Worm (Caenorhabditis elegans) whole organism, dauer: ENCODE results near the gene F31F7.2.

Source experiments
- unc-62 ChIP-seq: sonication (generic microtip); optimal IDR thresholded peaks from 2 replicates; lab custom pipeline; 2017; ENCODE audit warnings: missing biosample characterization, missing genetic modification reagents, missing genetic modification characterization

The F31F7.2 gene

DNA sequence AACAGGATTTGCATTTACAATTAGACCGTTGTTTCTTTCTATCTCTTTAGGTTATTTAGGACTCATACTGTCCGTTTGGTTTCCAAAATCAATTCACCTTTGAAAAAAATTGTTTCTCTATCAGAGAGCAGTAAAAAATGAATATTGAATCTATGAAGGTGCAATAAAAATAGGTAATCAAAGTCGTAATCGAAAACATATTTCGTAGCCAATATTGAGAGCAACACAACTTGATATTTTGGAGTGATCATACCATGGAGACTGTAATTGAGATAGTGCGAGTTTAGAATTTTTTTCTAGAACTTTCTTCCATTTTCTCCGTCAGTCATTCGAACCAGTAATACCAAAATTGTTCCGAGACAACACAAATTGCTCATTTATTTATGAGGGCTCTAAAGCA, at the start of gene F31F7.2:
Gene F31F7.2 (plus strand): TSS at position 301 of the 400 bp plus-strand sequence.
- TF ChIP-seq unc-62 = no peak

DNA sequence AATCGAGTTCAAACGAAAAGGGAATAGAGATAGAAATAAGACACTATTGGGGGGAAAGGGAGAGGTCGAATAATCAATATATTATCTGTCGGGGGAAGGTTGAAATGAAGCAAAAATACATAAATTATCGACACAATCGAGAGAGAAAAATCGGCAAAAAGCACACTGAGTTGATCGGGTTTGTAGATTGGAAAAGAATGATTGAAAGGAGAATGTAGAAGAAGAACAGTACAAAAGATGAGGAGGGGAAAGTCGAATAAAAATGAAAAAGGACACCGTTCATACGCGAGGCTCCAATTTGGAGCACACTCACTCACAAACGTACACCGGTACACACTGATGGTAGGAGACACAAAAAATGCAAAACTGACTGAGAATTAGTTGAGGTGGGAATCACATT, 49.4 kb upstream of the F31F7.2 start:
- TF ChIP-seq unc-62 = no peak

DNA sequence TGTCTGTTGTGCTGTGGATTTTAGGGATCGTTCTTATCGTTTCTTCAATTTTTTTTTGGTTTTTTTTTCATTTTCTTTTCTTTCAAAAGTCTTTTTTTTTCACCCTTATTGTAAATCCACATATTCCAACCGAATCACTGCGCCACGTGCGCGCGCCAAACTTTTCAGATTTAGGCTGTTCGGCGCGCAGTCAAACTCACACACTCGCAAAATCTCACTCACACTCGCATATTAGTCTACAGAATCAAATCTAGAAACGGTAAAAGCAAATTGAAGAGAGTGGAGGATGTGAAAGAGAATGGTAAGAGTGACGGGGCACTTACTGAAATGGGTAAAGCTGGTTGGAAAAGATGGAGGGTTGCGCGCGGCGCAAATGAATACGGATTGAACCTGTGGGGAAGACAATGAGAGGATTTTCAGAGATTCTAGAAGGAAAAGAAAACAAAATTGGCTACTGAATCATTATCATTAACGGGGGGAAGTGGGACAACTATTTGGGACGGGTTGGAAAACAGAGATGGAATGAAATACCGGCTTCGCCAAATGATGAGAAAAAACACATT, 48.4 kb upstream of the F31F7.2 start:
- TF ChIP-seq unc-62 = no peak

DNA sequence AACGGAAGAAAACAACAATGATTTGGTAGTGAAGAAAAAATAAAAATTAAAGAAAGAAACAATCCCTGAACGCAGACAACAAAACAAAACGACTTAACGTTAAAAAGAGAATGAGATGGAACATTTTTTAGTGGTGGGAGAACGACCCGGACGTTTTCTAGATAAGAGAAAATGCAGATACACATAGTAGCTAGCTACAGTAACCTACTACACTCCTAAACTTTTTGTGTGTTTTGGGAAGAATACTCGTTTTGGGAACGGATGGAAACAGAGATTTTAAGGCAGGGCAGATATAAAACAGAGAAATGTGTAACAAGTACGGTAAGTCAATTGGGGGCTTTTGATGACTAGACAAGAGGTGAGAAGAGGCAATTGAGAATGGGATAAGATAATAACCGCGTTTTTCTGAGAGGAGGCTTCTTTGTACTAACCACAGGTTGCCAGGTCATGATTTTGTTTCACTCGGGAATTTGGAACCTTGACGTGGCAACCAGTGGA, 47.8 kb upstream of the F31F7.2 start:
- TF ChIP-seq unc-62 = no peak

DNA sequence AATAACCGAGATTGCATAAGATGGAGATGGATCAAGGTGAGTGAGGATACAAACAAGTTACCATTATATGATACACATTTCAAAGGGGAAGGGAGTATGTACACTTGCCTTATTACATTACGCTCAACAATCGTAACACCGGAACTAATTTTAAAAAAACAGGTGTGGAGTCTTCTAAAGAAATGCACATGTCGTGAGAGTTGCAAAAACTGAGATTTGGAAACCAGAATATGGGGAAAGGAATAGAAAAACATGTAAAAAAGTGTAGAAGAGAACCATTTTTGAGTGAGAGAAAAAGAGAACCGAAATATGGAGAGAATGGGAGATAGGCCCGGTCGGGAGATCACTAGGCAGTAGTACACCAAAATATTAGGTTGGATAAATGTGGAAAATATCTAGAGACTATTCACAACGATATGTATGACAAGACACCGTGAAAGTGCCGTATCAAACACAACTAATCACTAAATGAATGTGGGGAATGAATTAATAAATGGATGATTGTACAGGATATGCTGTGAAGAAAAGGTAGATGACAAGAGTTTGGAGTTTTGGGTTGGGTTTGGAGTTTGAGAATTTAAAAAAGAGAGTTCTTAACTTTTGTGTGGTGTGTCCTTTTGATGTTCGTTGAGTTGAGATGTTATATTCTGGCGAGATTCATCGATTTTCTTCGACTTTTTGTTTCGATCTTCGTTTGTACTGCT, 47.2 kb upstream of the F31F7.2 start:
- no peak for TF ChIP-seq unc-62

DNA sequence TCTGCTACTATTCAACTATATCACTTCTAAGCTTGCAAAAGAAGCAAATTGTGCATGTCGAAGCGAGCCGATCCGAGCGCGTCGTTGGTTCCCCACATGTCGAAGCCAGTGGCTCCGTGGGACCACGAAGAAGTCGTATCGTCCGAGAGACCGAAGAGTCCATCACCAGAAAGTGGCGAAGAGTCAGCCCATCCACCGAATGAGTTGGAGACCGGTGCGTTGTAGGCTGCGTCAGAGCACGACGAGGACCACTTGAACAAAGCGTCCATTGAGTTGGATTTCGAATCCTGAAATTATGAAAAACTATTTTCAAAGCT, 46.7 kb upstream of the F31F7.2 start:
- no peak for TF ChIP-seq unc-62

DNA sequence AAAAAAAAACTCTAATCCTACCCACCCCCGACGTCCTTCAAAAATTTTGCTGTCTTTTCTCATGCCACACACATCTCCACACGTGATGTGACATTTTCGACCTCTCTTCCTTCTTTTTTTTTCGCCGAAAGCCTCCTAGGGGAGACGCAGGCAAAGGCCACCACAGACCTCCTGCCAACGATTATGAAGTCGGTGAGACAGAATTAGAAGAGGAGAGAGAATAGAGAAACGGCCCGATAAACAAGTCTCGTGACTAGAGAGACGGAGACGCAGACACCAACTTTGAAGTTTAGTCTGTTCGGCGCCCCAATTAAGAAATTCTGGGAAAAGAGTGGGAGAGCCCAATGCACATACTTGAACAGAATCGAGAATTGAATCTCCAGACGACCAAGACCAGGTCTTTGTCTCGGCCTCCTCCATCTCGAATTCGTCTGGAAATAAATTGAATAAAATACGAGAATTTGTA, 46.1 kb upstream of the F31F7.2 start:
- TF ChIP-seq unc-62 = no peak

DNA sequence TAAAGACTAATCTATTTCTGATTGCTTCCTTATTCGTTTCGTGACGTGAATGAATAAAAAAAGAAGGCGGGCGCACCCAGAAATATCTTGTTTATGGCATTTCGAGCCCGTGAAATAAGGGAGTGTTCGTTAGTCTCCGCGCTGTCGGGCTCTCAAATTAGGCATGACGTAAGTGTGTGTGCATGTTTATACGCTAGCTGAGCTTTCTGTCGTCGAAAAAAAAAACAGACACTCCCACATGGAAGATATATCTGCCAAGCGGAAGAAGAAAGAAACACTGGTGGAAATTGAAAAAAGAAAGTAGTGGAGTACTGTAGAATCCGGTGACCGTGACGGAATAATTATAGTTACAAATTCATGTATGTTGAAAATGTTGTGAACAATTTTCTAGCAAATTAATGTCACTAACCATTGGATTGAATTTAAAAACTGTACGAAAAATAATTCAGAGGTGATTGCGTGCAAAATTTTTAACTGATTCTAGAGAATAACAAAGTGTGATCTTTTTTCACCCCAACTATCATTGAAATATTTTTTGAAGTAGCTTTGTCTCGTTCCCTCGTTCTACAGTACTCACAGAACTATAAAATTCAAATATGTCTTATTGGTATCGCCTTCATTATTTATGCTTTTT, 45.6 kb upstream of the F31F7.2 start:
- TF ChIP-seq unc-62 = no peak

DNA sequence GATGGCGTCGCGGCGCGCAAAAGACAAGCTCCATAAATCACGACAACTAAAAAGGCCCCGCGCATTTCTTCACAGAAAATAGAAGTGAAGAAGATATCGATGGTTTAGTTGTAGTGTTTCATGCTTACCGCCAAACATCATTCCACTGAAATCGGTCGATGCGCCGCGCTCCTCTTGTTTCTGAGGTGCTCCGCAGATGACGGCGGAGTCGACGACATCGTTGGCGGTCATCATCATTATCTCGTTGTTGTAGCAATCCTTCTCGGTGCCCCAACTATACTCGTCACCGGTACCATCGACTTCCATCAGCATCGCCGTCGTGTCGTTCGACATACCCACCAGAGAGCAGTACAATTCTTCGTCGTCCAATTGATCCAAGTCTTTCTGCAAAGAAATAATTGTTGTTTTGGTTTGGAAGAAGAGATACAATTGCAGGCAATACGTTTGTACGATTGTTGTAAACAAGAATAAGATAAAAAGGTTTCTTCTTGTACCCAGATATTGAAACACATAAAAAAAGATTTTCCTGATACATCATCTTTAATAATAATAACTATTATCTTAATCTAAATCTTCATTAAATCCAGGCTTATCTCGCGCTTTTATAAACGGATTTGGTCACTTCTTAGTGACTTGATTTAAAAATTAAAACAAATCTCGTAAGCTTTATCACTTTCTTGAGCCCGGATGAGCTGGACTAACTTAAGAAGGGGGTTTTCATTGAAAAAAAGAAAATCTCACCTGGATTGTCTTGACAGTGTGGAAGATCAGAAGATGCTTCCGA, 44.7 kb upstream of the F31F7.2 start:
- TF ChIP-seq unc-62 = no peak

DNA sequence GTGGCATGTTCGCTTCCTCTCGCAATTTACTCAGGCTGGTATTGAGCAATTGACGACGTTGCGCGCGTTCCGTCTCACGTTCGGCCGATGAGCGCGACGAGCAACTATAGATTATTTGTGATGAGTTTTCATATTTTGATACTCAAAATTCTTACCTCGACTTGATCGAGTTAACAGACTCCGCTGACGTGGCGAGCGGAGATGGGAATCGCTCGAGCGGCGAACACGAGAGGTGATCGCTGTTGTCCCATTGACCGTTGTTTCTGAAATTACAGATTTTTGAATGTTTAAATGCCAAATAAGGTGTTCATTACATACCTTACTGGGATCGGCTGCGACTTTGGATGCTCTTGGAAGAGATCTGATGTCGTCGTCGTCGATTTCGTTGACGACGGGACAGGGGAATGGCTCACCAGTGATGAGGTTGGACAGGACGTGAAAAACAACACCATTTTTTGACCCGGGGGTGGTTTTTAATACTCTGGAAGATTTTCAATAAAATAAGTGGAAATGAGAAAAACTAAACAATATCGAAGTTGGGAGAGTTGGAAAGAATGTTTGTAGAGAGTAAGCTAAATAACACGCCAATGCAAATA, 44.0 kb upstream of the F31F7.2 start, which contains the start of gene W06H8.6:
Gene W06H8.6 (minus strand): TSS at position 481 of the 596 bp plus-strand sequence.
- no peak for TF ChIP-seq unc-62

DNA sequence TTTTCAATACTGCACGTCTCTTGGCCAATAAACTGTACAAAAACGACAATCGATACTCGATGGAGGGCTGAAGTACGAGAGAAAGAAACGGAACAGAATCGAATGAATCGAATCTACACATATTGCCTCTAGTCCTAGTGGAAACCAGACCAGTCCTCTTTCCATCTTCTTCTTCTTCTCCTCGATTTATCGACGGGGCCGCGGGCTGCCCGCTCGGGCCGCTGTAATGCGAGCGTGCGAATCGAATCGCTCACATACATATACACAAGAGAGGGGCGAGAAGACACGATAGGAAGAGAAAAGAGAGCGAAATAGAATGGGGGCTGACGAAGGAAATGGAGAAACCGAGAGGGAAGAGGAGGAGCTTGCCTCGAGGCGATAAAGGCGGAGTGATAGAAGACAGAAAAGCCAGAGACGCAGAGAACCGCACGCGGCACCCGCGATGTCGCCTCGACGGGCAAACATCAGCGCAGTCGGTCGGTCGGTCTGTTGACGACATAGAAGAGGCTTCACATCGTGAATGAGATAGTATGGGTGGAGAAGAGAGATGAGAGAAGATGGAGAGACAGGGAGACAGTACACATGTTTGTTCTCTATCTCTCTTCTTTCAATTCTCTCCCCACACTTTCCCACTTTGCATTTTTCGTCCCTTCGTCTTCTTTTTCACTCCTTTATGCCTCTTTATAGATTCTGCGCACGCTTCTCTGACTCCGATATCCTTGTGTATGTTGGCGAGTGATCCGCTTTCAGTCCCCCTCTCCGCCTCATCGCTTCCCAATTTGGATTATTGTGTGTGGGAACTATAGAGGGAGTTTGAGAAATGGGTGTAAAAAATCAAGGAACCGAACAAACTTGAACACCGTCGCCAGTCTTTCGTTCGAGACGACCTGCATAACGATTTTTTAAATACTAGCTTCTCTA, 43.1 kb upstream of the F31F7.2 start:
- TF ChIP-seq unc-62 = no peak

DNA sequence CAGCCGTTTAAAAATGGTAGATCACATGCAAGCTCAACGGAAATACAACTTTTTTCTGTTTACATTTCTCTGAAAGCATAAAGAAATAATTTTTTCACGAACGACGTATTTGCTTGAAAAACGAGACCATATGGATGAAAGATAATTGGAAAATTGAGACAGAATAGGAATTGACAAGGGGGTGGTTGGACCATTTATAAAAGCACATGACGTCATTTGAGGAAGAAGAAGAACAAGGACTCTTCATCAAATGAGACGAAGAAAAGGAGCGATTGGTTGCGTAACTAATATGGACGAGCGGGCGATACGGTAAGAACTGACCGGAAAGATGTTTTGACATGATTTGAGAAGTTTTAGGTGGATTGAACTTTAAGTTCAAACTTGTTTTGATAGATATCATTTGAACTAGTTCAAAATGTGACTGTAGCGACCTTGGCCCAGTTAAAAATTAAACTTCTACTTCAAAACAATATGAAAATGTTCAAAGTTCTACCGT, 42.2 kb upstream of the F31F7.2 start:
- no peak for TF ChIP-seq unc-62

DNA sequence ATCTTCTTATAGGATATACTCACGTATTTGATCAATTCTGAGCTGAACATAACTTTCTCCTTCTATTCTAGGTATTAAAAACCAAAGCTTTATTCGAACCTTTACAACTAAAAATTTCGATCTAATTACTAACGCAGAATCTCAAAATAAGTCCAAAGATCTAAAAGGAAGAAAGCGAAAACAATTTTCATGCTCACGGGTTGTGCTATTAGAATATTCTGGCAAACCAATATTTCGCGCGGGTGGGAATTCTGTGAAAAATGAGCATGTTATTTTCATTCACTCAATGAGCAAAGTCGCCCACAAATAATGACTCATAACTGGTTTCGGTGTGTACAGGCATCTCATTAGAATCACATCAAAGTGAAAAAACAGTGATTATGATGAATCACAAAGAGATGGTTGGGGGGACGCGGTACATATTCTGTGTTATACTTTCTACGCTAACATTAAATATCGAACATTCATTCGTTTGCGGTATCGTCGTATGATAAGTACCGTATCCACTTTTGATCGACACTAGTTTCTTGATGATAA, 41.7 kb upstream of the F31F7.2 start:
- TF ChIP-seq unc-62 = no peak

DNA sequence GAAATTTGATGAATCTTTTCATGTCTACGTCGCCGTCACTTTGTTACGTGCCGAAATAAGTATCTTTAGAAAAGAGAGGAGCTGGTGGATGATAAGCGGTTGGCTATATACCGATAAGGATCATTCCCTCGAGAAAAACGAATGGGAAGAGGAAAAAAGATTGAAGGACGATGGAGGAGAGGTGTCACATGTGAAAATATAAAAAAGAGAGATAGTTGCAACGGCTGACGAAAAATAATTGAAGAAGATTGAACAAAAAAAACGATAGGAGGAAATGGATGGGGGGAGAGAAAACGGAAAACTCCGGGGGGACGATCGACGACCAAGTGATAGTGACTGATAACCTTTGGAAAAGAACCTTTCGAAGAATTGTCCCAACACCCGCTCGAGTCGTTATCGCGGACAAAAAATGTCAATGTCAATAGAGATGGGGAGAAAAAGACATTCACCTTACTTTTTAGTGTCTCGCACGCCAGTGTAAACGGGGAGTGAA, 41.1 kb upstream of the F31F7.2 start:
- no peak for TF ChIP-seq unc-62
